Worm (Caenorhabditis elegans) whole organism, mixed stage, embryonic: Measurements from ENCODE around the gene srz-94.

Experiments used
- M03D4.4 ChIP-seq: sonication (generic microtip); optimal IDR thresholded peaks from 2 replicates; lab custom pipeline; 2017; ENCODE audit warnings: mild to moderate bottlenecking, missing genetic modification characterization, missing compliant biosample characterization
- bed-3 ChIP-seq: fragments of 200-800 bp; sonication (Bioruptor generic); optimal IDR thresholded peaks from 3 replicates; lab custom pipeline; 2018; ENCODE audit warnings: mild to moderate bottlenecking, missing genetic modification characterization, moderate library complexity, missing compliant biosample characterization
- blmp-1 ChIP-seq: fragments of 150-350 bp; optimal IDR thresholded peaks from 2 replicates; lab custom pipeline; 2014; ENCODE audit warnings: missing biosample characterization, missing genetic modification characterization
- ceh-39 ChIP-seq: fragments of 150-350 bp; optimal IDR thresholded peaks from 2 replicates; lab custom pipeline; 2014; ENCODE audit warnings: missing biosample characterization, missing genetic modification characterization
- ceh-43 ChIP-seq: fragments of 200-800 bp; sonication (Bioruptor generic); optimal IDR thresholded peaks from 2 replicates; lab custom pipeline; 2018; ENCODE audit warnings: mild to moderate bottlenecking, missing genetic modification characterization, moderate library complexity, missing compliant biosample characterization
- ceh-83 ChIP-seq: fragments of 200-800 bp; sonication (Bioruptor generic); optimal IDR thresholded peaks from 2 replicates; lab custom pipeline; 2018; ENCODE audit warnings: mild to moderate bottlenecking, missing genetic modification characterization, missing compliant biosample characterization
- ces-1 ChIP-seq: fragments of 150-350 bp; optimal IDR thresholded peaks from 2 replicates; lab custom pipeline; 2014; ENCODE audit warnings: missing biosample characterization, missing genetic modification reagents, missing genetic modification characterization
- cnd-1 ChIP-seq: fragments of 200-800 bp; sonication (Bioruptor generic); optimal IDR thresholded peaks from 2 replicates; lab custom pipeline; 2018; ENCODE audit warnings: mild to moderate bottlenecking, missing genetic modification characterization, missing compliant biosample characterization
- drap-1 ChIP-seq: fragments of 200-800 bp; sonication (Bioruptor generic); optimal IDR thresholded peaks from 3 replicates; lab custom pipeline; 2018; ENCODE audit warnings: mild to moderate bottlenecking, missing genetic modification characterization, missing compliant biosample characterization
- elt-1 ChIP-seq: sonication (generic microtip); optimal IDR thresholded peaks from 2 replicates; lab custom pipeline; 2017; ENCODE audit warnings: missing genetic modification characterization, mild to moderate bottlenecking, missing compliant biosample characterization, antibody characterized with exemption, moderate library complexity, borderline replicate concordance; ENCODE audit not compliant: insufficient read depth
- elt-3 ChIP-seq: fragments of 150-350 bp; optimal IDR thresholded peaks from 2 replicates; lab custom pipeline; 2014; ENCODE audit warnings: missing biosample characterization, missing genetic modification characterization
- flh-1 ChIP-seq: fragments of 200-800 bp; sonication (Bioruptor generic); optimal IDR thresholded peaks from 2 replicates; lab custom pipeline; 2018; ENCODE audit warnings: mild to moderate bottlenecking, missing genetic modification characterization, moderate library complexity, missing compliant biosample characterization
- ham-2 ChIP-seq: fragments of 200-800 bp; sonication (Bioruptor generic); optimal IDR thresholded peaks from 2 replicates; lab custom pipeline; 2018; ENCODE audit warnings: mild to moderate bottlenecking, missing genetic modification characterization, missing compliant biosample characterization
- hlh-1 ChIP-seq: fragments of 150-350 bp; optimal IDR thresholded peaks from 2 replicates; lab custom pipeline; 2014; ENCODE audit warnings: missing biosample characterization, missing genetic modification reagents, missing genetic modification characterization
- lin-13 ChIP-seq: fragments of 150-350 bp; optimal IDR thresholded peaks from 2 replicates; lab custom pipeline; 2014; ENCODE audit warnings: missing biosample characterization, missing genetic modification characterization
- lin-32 ChIP-seq: fragments of 200-800 bp; sonication (Bioruptor generic); optimal IDR thresholded peaks from 2 replicates; lab custom pipeline; 2018; ENCODE audit warnings: mild to moderate bottlenecking, missing genetic modification characterization, missing compliant biosample characterization
- lsy-2 ChIP-seq: fragments of 150-350 bp; optimal IDR thresholded peaks from 2 replicates; lab custom pipeline; 2014; ENCODE audit warnings: missing biosample characterization, missing genetic modification characterization
- mep-1 ChIP-seq: fragments of 150-350 bp; optimal IDR thresholded peaks from 2 replicates; lab custom pipeline; 2017; ENCODE audit warnings: missing biosample characterization, missing genetic modification reagents, missing genetic modification characterization, inconsistent platforms
- mls-2 ChIP-seq: sonication (generic microtip); optimal IDR thresholded peaks from 2 replicates; lab custom pipeline; 2016; ENCODE audit warnings: mild to moderate bottlenecking, missing genetic modification characterization, moderate library complexity, missing compliant biosample characterization
- nhr-12 ChIP-seq: fragments of 150-350 bp; optimal IDR thresholded peaks from 2 replicates; lab custom pipeline; 2014; ENCODE audit warnings: missing biosample characterization, missing genetic modification characterization
- nhr-237 ChIP-seq: fragments of 150-350 bp; optimal IDR thresholded peaks from 2 replicates; lab custom pipeline; 2014; ENCODE audit warnings: missing biosample characterization, missing genetic modification characterization
- nhr-28 ChIP-seq: fragments of 150-350 bp; optimal IDR thresholded peaks from 2 replicates; lab custom pipeline; 2014; ENCODE audit warnings: missing biosample characterization, missing genetic modification characterization
- nhr-76 ChIP-seq: sonication (generic microtip); optimal IDR thresholded peaks from 2 replicates; lab custom pipeline; 2017; ENCODE audit warnings: missing biosample characterization, missing genetic modification characterization
- pha-4 ChIP-seq: fragments of 150-350 bp; optimal IDR thresholded peaks from 2 replicates; lab custom pipeline; 2018; ENCODE audit warnings: missing biosample characterization, missing genetic modification reagents, missing genetic modification characterization
- sem-2 ChIP-seq: fragments of 200-800 bp; sonication (Bioruptor generic); optimal IDR thresholded peaks from 2 replicates; lab custom pipeline; 2018; ENCODE audit warnings: mild to moderate bottlenecking, missing genetic modification characterization, missing compliant biosample characterization
- snpc-4 ChIP-seq: fragments of 150-350 bp; optimal IDR thresholded peaks from 2 replicates; lab custom pipeline; 2014; ENCODE audit warnings: missing biosample characterization, missing genetic modification characterization
- sptf-1 ChIP-seq: sonication (generic microtip); optimal IDR thresholded peaks from 2 replicates; lab custom pipeline; 2017; ENCODE audit warnings: mild to moderate bottlenecking, missing genetic modification characterization, moderate library complexity, missing compliant biosample characterization
- tbx-8 ChIP-seq: fragments of 200-800 bp; sonication (Bioruptor generic); optimal IDR thresholded peaks from 2 replicates; lab custom pipeline; 2018; ENCODE audit warnings: mild to moderate bottlenecking, missing genetic modification characterization, moderate library complexity, missing compliant biosample characterization
- unc-120 ChIP-seq: sonication (generic microtip); optimal IDR thresholded peaks from 2 replicates; lab custom pipeline; 2017; ENCODE audit warnings: missing genetic modification characterization, missing compliant biosample characterization; ENCODE audit not compliant: poor library complexity, severe bottlenecking
- unc-39 ChIP-seq: fragments of 150-350 bp; optimal IDR thresholded peaks from 2 replicates; lab custom pipeline; 2014; ENCODE audit warnings: missing biosample characterization, missing genetic modification characterization
- unc-62 ChIP-seq: fragments of 150-350 bp; optimal IDR thresholded peaks from 2 replicates; lab custom pipeline; 2014; ENCODE audit warnings: missing biosample characterization, missing genetic modification reagents, missing genetic modification characterization
- zip-8 ChIP-seq: fragments of 150-350 bp; optimal IDR thresholded peaks from 2 replicates; lab custom pipeline; 2014; ENCODE audit warnings: missing biosample characterization, missing genetic modification characterization
- ztf-11 ChIP-seq: fragments of 150-350 bp; optimal IDR thresholded peaks from 2 replicates; lab custom pipeline; 2014; ENCODE audit warnings: missing biosample characterization, missing genetic modification characterization

srz-94 gene

ce11 chrV:17009342-17010064, 26.2 kb downstream of the srz-94 start, which contains the start of the genes clc-12 and clec-240:
Gene clc-12 (minus strand): TSS chrV:17009388.
Gene clec-240 (plus strand): TSS chrV:17010014.
- TF ChIP-seq tbx-8 (GFP tag; lab: Kevin White, UChicago), result no peak
- no peak for TF ChIP-seq elt-3
- TF ChIP-seq M03D4.4 (tag; lab: Kevin White, UChicago), result no peak
- TF ChIP-seq nhr-28, result no peak
- no peak for TF ChIP-seq unc-120 (tag; lab: Kevin White, UChicago)
- TF ChIP-seq ces-1 (GFP tag; lab: Kevin White, UChicago), result no peak
- no peak for TF ChIP-seq lin-32 (GFP tag; lab: Kevin White, UChicago)
- TF ChIP-seq sptf-1 (tag; lab: Kevin White, UChicago), result no peak

ce11 chrV:17008302-17008701, 27.4 kb downstream of the srz-94 start, which contains the start of gene sri-69:
Gene sri-69 (minus strand): TSS chrV:17008402.
- TF ChIP-seq tbx-8 (GFP tag; lab: Kevin White, UChicago), result no peak
- TF ChIP-seq unc-120 (tag; lab: Kevin White, UChicago), result no peak
- TF ChIP-seq snpc-4, result no peak
- no peak for TF ChIP-seq unc-62
- TF ChIP-seq mep-1 (tag; lab: Kevin White, UChicago), result no peak
- no peak for TF ChIP-seq nhr-76 (tag; lab: Kevin White, UChicago)
- TF ChIP-seq lin-32 (GFP tag; lab: Kevin White, UChicago), result no peak
- no peak for TF ChIP-seq nhr-12 (tag; lab: Kevin White, UChicago)
- TF ChIP-seq lin-13, result no peak

- TF ChIP-seq zip-8 (tag; lab: Kevin White, UChicago) (peak; percentile 53), elt-3 (no peak), blmp-1 (no peak), unc-39 (tag; lab: Kevin White, UChicago) (no peak)
These were observed 30.6 kb downstream of the srz-94 start, which contains the start of gene srh-131 for ce11 chrV:17005189-17005588. Gene srh-131 (plus strand): TSS chrV:17005489.

ce11 chrV:17001167-17001566, 34.6 kb downstream of the srz-94 start, which contains the start of gene sri-9:
Gene sri-9 (plus strand): TSS chrV:17001467.
- no peak for TF ChIP-seq tbx-8 (GFP tag; lab: Kevin White, UChicago)
- no peak for TF ChIP-seq ceh-83
- no peak for TF ChIP-seq sem-2
- TF ChIP-seq hlh-1 (tag; lab: Kevin White, UChicago), result no peak
- no peak for TF ChIP-seq unc-62
- TF ChIP-seq nhr-12 (tag; lab: Kevin White, UChicago), result no peak
- no peak for TF ChIP-seq mls-2 (tag; lab: Kevin White, UChicago)
- no peak for TF ChIP-seq ceh-43 (GFP tag; lab: Kevin White, UChicago)
- no peak for TF ChIP-seq ham-2
- no peak for TF ChIP-seq nhr-237 (tag; lab: Kevin White, UChicago)
- TF ChIP-seq bed-3, result no peak
- TF ChIP-seq zip-8 (tag; lab: Kevin White, UChicago), result no peak
- no peak for TF ChIP-seq ces-1 (GFP tag; lab: Kevin White, UChicago)
- no peak for TF ChIP-seq lsy-2 (tag; lab: Kevin White, UChicago)

ce11 chrV:17000635-17001034, 35.1 kb downstream of the srz-94 start:
- TF ChIP-seq elt-1, result no peak
- TF ChIP-seq unc-120 (tag; lab: Kevin White, UChicago), result no peak
- no peak for TF ChIP-seq cnd-1 (tag; lab: Kevin White, UChicago)
- no peak for TF ChIP-seq ces-1 (GFP tag; lab: Kevin White, UChicago)
- TF ChIP-seq M03D4.4 (tag; lab: Kevin White, UChicago), result no peak
- TF ChIP-seq pha-4 (tag; lab: Kevin White, UChicago), result no peak
- no peak for TF ChIP-seq ceh-39 (tag; lab: Kevin White, UChicago)
- no peak for TF ChIP-seq hlh-1 (tag; lab: Kevin White, UChicago)
- no peak for TF ChIP-seq flh-1 (GFP tag; lab: Kevin White, UChicago)
- TF ChIP-seq snpc-4, result no peak
- no peak for TF ChIP-seq tbx-8 (GFP tag; lab: Kevin White, UChicago)
- no peak for TF ChIP-seq lsy-2 (tag; lab: Kevin White, UChicago)
- no peak for TF ChIP-seq ceh-83
- TF ChIP-seq drap-1 (GFP tag; lab: Kevin White, UChicago), result no peak
- TF ChIP-seq ztf-11 (tag; lab: Kevin White, UChicago), result no peak
